Worm (Caenorhabditis elegans) whole organism, young adult: Measurements from ENCODE around the gene F47B7.5.
A peak's percentile ranks its signal among the peaks of the same experiment; 100 is the strongest.

Experiments
- B0261.1 ChIP-seq: sonication (generic microtip); optimal IDR thresholded peaks from 2 replicates; lab custom pipeline; 2016; ENCODE audit warnings: mild to moderate bottlenecking, missing genetic modification characterization, moderate library complexity, missing compliant biosample characterization
- C06A6.2 ChIP-seq: fragments of 200-800 bp; sonication (Bioruptor generic); conservative IDR thresholded peaks from 2 replicates; pipeline ENCODE4 v1.3.6; 2022; ENCODE audit warnings: missing genetic modification characterization, missing compliant biosample characterization
- F10E7.11 ChIP-seq: sonication (generic microtip); optimal IDR thresholded peaks from 2 replicates; lab custom pipeline; 2017; ENCODE audit warnings: mild to moderate bottlenecking, missing genetic modification characterization, moderate library complexity, missing compliant biosample characterization
- F22D6.2 ChIP-seq: sonication (generic microtip); optimal IDR thresholded peaks from 2 replicates; lab custom pipeline; 2016; ENCODE audit warnings: mild to moderate bottlenecking, missing genetic modification characterization, missing compliant biosample characterization
- F33H1.4 ChIP-seq: fragments of 200-800 bp; sonication (Bioruptor generic); IDR thresholded peaks from 2 replicates; pipeline ENCODE4 v1.3.6; 2022; ENCODE audit warnings: missing genetic modification reagents, missing genetic modification characterization, missing compliant biosample characterization
- F39B2.1 ChIP-seq: fragments of 200-800 bp; sonication (Bioruptor generic); IDR thresholded peaks from 2 replicates; pipeline ENCODE4 v1.3.6; 2022; ENCODE audit warnings: missing genetic modification reagents, missing genetic modification characterization, missing compliant biosample characterization
- F49E8.2 ChIP-seq: sonication (generic microtip); optimal IDR thresholded peaks from 3 replicates; lab custom pipeline; 2017; ENCODE audit warnings: missing genetic modification characterization, mild to moderate bottlenecking, missing compliant biosample characterization, antibody characterized with exemption, moderate library complexity; ENCODE audit not compliant: insufficient read depth
- F57C9.4 ChIP-seq: sonication (generic microtip); optimal IDR thresholded peaks from 2 replicates; lab custom pipeline; 2017; ENCODE audit warnings: mild to moderate bottlenecking, missing genetic modification characterization, missing compliant biosample characterization
- K11D2.4 ChIP-seq: fragments of 200-800 bp; sonication (Bioruptor generic); IDR thresholded peaks from 2 replicates; pipeline ENCODE4 v1.3.6; 2022; ENCODE audit warnings: missing genetic modification reagents, missing genetic modification characterization, missing compliant biosample characterization
- Y53F4B.3 ChIP-seq: fragments of 200-800 bp; sonication (Bioruptor generic); IDR thresholded peaks from 2 replicates; pipeline ENCODE4 v1.3.6; 2022; ENCODE audit warnings: missing genetic modification reagents, missing genetic modification characterization, missing compliant biosample characterization
- Y53G8AR.9 ChIP-seq: fragments of 200-800 bp; sonication (Bioruptor generic); conservative IDR thresholded peaks from 2 replicates; pipeline ENCODE4 v1.3.6; 2022; ENCODE audit warnings: missing genetic modification reagents, missing genetic modification characterization, missing compliant biosample characterization
- Y95B8A.8 ChIP-seq: fragments of 200-800 bp; sonication (Bioruptor generic); IDR thresholded peaks from 2 replicates; pipeline ENCODE4 v1.3.6; 2022; ENCODE audit warnings: missing genetic modification reagents, missing genetic modification characterization, missing compliant biosample characterization
- ama-1 ChIP-seq, 3 experiments: fragments of 150-350 bp in 1 of 3; sonication (generic microtip) in 2 of 3; optimal IDR thresholded peaks; 2 replicates each; lab custom pipeline; 2014 to 2018; ENCODE audit warnings: missing biosample characterization in 2 of 3, missing genetic modification characterization in 2 of 3, missing genetic modification reagents in 2 of 3
- aptf-2 ChIP-seq: fragments of 200-800 bp; sonication (Bioruptor generic); conservative IDR thresholded peaks from 2 replicates; pipeline ENCODE4 v1.3.6; 2022; ENCODE audit warnings: missing genetic modification reagents, missing genetic modification characterization, missing compliant biosample characterization
- athp-1 ChIP-seq: sonication (generic microtip); optimal IDR thresholded peaks from 2 replicates; lab custom pipeline; 2017; ENCODE audit warnings: mild to moderate bottlenecking, missing genetic modification characterization, missing compliant biosample characterization
- attf-5 ChIP-seq: fragments of 200-800 bp; sonication (Bioruptor generic); optimal IDR thresholded peaks from 2 replicates; lab custom pipeline; 2018; ENCODE audit warnings: mild to moderate bottlenecking, missing genetic modification characterization, missing compliant biosample characterization
- attf-6 ChIP-seq: fragments of 200-800 bp; sonication (Bioruptor generic); IDR thresholded peaks from 2 replicates; pipeline ENCODE4 v1.3.6; 2022; ENCODE audit warnings: missing genetic modification reagents, missing genetic modification characterization, missing compliant biosample characterization
- bed-2 ChIP-seq: fragments of 200-800 bp; sonication (Bioruptor generic); IDR thresholded peaks from 2 replicates; pipeline ENCODE4 v1.3.6; 2022; ENCODE audit warnings: missing genetic modification reagents, missing genetic modification characterization, missing compliant biosample characterization
- cebp-1 ChIP-seq, 2 experiments: fragments of 200-800 bp in 1 of 2; sonication (Bioruptor generic) in 1 of 2; sonication (generic microtip) in 1 of 2; IDR thresholded peaks in 1 of 2; optimal IDR thresholded peaks in 1 of 2; 2 replicates each; pipeline versions ENCODE4 v1.3.6 to Lab custom; 2017 to 2022; ENCODE audit warnings: missing compliant biosample characterization in 2 of 2, missing genetic modification characterization in 2 of 2, mild to moderate bottlenecking in 1 of 2, missing genetic modification reagents in 1 of 2, moderate library complexity in 1 of 2
- ceh-40 ChIP-seq: fragments of 200-800 bp; sonication (Bioruptor generic); IDR thresholded peaks from 2 replicates; pipeline ENCODE4 v1.3.6; 2022; ENCODE audit warnings: missing genetic modification characterization, missing compliant biosample characterization
- ceh-79 ChIP-seq: sonication (generic microtip); optimal IDR thresholded peaks from 2 replicates; lab custom pipeline; 2017; ENCODE audit warnings: mild to moderate bottlenecking, missing genetic modification characterization, missing compliant biosample characterization
- ceh-91 ChIP-seq: fragments of 200-800 bp; sonication (Bioruptor generic); IDR thresholded peaks from 2 replicates; pipeline ENCODE4 v1.3.6; 2022; ENCODE audit warnings: missing genetic modification reagents, missing genetic modification characterization, missing compliant biosample characterization
- egl-44 ChIP-seq: fragments of 200-800 bp; sonication (Bioruptor generic); IDR thresholded peaks from 2 replicates; pipeline ENCODE4 v1.3.6; 2022; ENCODE audit warnings: missing genetic modification reagents, missing genetic modification characterization, missing compliant biosample characterization
- ets-4 ChIP-seq: fragments of 200-800 bp; sonication (Bioruptor generic); optimal IDR thresholded peaks from 2 replicates; lab custom pipeline; 2018; ENCODE audit warnings: mild to moderate bottlenecking, missing genetic modification characterization, missing compliant biosample characterization
- gei-17 ChIP-seq: fragments of 200-800 bp; sonication (Bioruptor generic); optimal IDR thresholded peaks from 2 replicates; lab custom pipeline; 2018; ENCODE audit warnings: mild to moderate bottlenecking, missing genetic modification characterization, missing compliant biosample characterization
- him-1 ChIP-seq: sonication (generic microtip); optimal IDR thresholded peaks from 2 replicates; lab custom pipeline; 2016; ENCODE audit warnings: missing genotype, missing genetic modification reagents, missing genetic modification characterization, missing compliant biosample characterization
- hmg-20 ChIP-seq: fragments of 200-800 bp; sonication (Bioruptor generic); IDR thresholded peaks from 2 replicates; pipeline ENCODE4 v1.3.6; 2022; ENCODE audit warnings: missing genetic modification reagents, missing genetic modification characterization, missing compliant biosample characterization
- lag-1 ChIP-seq: fragments of 200-800 bp; sonication (Bioruptor generic); IDR thresholded peaks from 2 replicates; pipeline ENCODE4 v1.3.6; 2022; ENCODE audit warnings: missing genetic modification reagents, missing genetic modification characterization, missing compliant biosample characterization
- let-526 ChIP-seq: fragments of 200-800 bp; sonication (Bioruptor generic); IDR thresholded peaks from 2 replicates; pipeline ENCODE4 v1.3.6; 2022; ENCODE audit warnings: missing genetic modification reagents, missing genetic modification characterization, missing compliant biosample characterization
- lir-1 ChIP-seq: fragments of 200-800 bp; sonication (Bioruptor generic); conservative IDR thresholded peaks from 2 replicates; pipeline ENCODE4 v1.3.6; 2022; ENCODE audit warnings: missing genetic modification reagents, missing genetic modification characterization, missing compliant biosample characterization
- madf-3 ChIP-seq: fragments of 200-800 bp; sonication (Bioruptor generic); IDR thresholded peaks from 2 replicates; pipeline ENCODE4 v1.3.6; 2022; ENCODE audit warnings: missing genetic modification reagents, missing genetic modification characterization, missing compliant biosample characterization
- mcd-1 ChIP-seq: fragments of 200-800 bp; sonication (Bioruptor generic); IDR thresholded peaks from 2 replicates; pipeline ENCODE4 v1.3.6; 2022; ENCODE audit warnings: missing genetic modification reagents, missing genetic modification characterization, missing compliant biosample characterization
- mel-28 ChIP-seq: sonication (generic microtip); optimal IDR thresholded peaks from 2 replicates; lab custom pipeline; 2016; ENCODE audit warnings: borderline replicate concordance, mild to moderate bottlenecking, missing genetic modification characterization, missing compliant biosample characterization
- mes-4 ChIP-seq: sonication (generic microtip); optimal IDR thresholded peaks from 2 replicates; lab custom pipeline; 2016; ENCODE audit warnings: missing genotype, missing genetic modification characterization, missing compliant biosample characterization
- nhr-27 ChIP-seq: fragments of 200-800 bp; sonication (Bioruptor generic); optimal IDR thresholded peaks from 2 replicates; lab custom pipeline; 2018; ENCODE audit warnings: mild to moderate bottlenecking, missing genetic modification characterization, moderate library complexity, missing compliant biosample characterization
- rpc-1 ChIP-seq, 2 experiments: fragments of 150-350 bp in 1 of 2; sonication (generic microtip) in 1 of 2; optimal IDR thresholded peaks; 2 replicates each; lab custom pipeline; 2014 to 2018; ENCODE audit warnings: missing biosample characterization in 1 of 2, missing genetic modification characterization in 1 of 2, missing genetic modification reagents in 1 of 2, missing genotype in 1 of 2
- sea-2 ChIP-seq: fragments of 200-800 bp; sonication (Bioruptor generic); IDR thresholded peaks from 2 replicates; pipeline ENCODE4 v1.3.6; 2022; ENCODE audit warnings: missing genetic modification characterization, missing compliant biosample characterization
- snpc-1.3 ChIP-seq: sonication (generic microtip); optimal IDR thresholded peaks from 2 replicates; lab custom pipeline; 2017; ENCODE audit warnings: missing genetic modification characterization, mild to moderate bottlenecking, missing compliant biosample characterization, antibody characterized with exemption, moderate library complexity, missing genotype, missing genetic modification reagents; ENCODE audit not compliant: insufficient read depth
- snpc-3.4 ChIP-seq: sonication (generic microtip); optimal IDR thresholded peaks from 2 replicates; lab custom pipeline; 2017; ENCODE audit warnings: missing genetic modification characterization, mild to moderate bottlenecking, missing compliant biosample characterization, antibody characterized with exemption, moderate library complexity, missing genotype, missing genetic modification reagents
- snpc-4 ChIP-seq, 5 experiments: fragments of 150-350 bp in 1 of 5; sonication (generic microtip) in 4 of 5; optimal IDR thresholded peaks; 2 replicates each; lab custom pipeline; 2014 to 2018; ENCODE audit warnings: missing genetic modification characterization in 5 of 5, missing biosample characterization in 3 of 5, antibody characterized with exemption in 2 of 5, mild to moderate bottlenecking in 2 of 5, missing compliant biosample characterization in 2 of 5, missing genotype in 2 of 5, moderate library complexity in 2 of 5, missing genetic modification reagents in 1 of 5
- tbp1 ChIP-seq: fragments of 200-800 bp; sonication (Bioruptor generic); optimal IDR thresholded peaks from 2 replicates; lab custom pipeline; 2018; ENCODE audit warnings: mild to moderate bottlenecking, missing genetic modification characterization, missing compliant biosample characterization
- unc-130 ChIP-seq: sonication (generic microtip); optimal IDR thresholded peaks from 2 replicates; lab custom pipeline; 2016; ENCODE audit warnings: missing genetic modification reagents, missing genetic modification characterization, missing compliant biosample characterization
- ztf-18 ChIP-seq: sonication (generic microtip); optimal IDR thresholded peaks from 2 replicates; lab custom pipeline; 2016; ENCODE audit warnings: missing genotype, mild to moderate bottlenecking, missing genetic modification characterization, missing compliant biosample characterization
- ztf-22 ChIP-seq: fragments of 200-800 bp; sonication (Bioruptor generic); optimal IDR thresholded peaks from 2 replicates; lab custom pipeline; 2018; ENCODE audit warnings: mild to moderate bottlenecking, missing genetic modification characterization, moderate library complexity, missing compliant biosample characterization
- ztf-6 ChIP-seq: fragments of 200-800 bp; sonication (Bioruptor generic); IDR thresholded peaks from 2 replicates; pipeline ENCODE4 v1.3.6; 2022; ENCODE audit warnings: missing genetic modification reagents, missing genetic modification characterization, missing compliant biosample characterization

F47B7.5 gene

ce11 chrX:3792715-3793114 is 24.1 kb upstream of the F47B7.5 start, which contains the start of gene idpp-5:
idpp-5 (minus strand) TSS chrX:3792815.
- no peak for TF ChIP-seq ceh-40 (GFP tag; lab: Robert Waterston, UW)
- TF ChIP-seq Y53F4B.3 (GFP tag; lab: Robert Waterston, UW) = no peak
- no peak for TF ChIP-seq ceh-91 (GFP tag; lab: Robert Waterston, UW)
- TF ChIP-seq K11D2.4 (GFP tag; lab: Robert Waterston, UW) = no peak
- no peak for TF ChIP-seq let-526 (GFP tag; lab: Robert Waterston, UW)
- no peak for TF ChIP-seq lir-1
- no peak for TF ChIP-seq F22D6.2 (tag; lab: Kevin White, UChicago)
- no peak for TF ChIP-seq mel-28 (tag; lab: Kevin White, UChicago)
- no peak for TF ChIP-seq B0261.1 (tag; lab: Kevin White, UChicago)
- no peak for TF ChIP-seq snpc-3.4
- no peak for TF ChIP-seq egl-44 (GFP tag; lab: Robert Waterston, UW)
- TF ChIP-seq ztf-6 (GFP tag; lab: Robert Waterston, UW) = no peak
- TF ChIP-seq ztf-22 (GFP tag; lab: Kevin White, UChicago) = no peak
- TF ChIP-seq mcd-1 (GFP tag; lab: Robert Waterston, UW) = no peak
- TF ChIP-seq ceh-79 (tag; lab: Kevin White, UChicago) = no peak
- TF ChIP-seq F57C9.4 (tag; lab: Kevin White, UChicago) = no peak
- TF ChIP-seq gei-17 = no peak
- no peak for TF ChIP-seq F10E7.11 (tag; lab: Kevin White, UChicago)
- no peak for TF ChIP-seq attf-5 (GFP tag; lab: Kevin White, UChicago)
- no peak for TF ChIP-seq lag-1 (GFP tag; lab: Robert Waterston, UW)

ce11 chrX:3791098-3791497 is 22.5 kb upstream of the F47B7.5 start:
- no peak for TF ChIP-seq ztf-18 (tag; lab: Kevin White, UChicago)
- no peak for TF ChIP-seq Y95B8A.8 (GFP tag; lab: Robert Waterston, UW)
- no peak for TF ChIP-seq snpc-4 (GFP tag; optimal IDR thresholded peaks at IDR 0.05; lab: Kevin White, UChicago)
- TF ChIP-seq snpc-4 (tag; optimal IDR thresholded peaks at IDR 0.05; lab: Kevin White, UChicago) = no peak
- TF ChIP-seq tbp1 (GFP tag; lab: Kevin White, UChicago) = no peak
- no peak for TF ChIP-seq gei-17
- TF ChIP-seq attf-6 (GFP tag; lab: Robert Waterston, UW) = no peak
- TF ChIP-seq Y53F4B.3 (GFP tag; lab: Robert Waterston, UW) = no peak
- no peak for TF ChIP-seq sea-2 (GFP tag; lab: Robert Waterston, UW)
- TF ChIP-seq rpc-1 (optimal IDR thresholded peaks at IDR 0.05; lab: Kevin White, UChicago) = no peak
- TF ChIP-seq rpc-1 (tag; optimal IDR thresholded peaks at IDR 0.05; lab: Kevin White, UChicago) = no peak
- TF ChIP-seq ets-4 (GFP tag; lab: Kevin White, UChicago) = no peak
- TF ChIP-seq hmg-20 (GFP tag; lab: Robert Waterston, UW) = no peak
- no peak for TF ChIP-seq snpc-3.4
- TF ChIP-seq F39B2.1 = no peak
- TF ChIP-seq madf-3 (GFP tag; lab: Robert Waterston, UW) = no peak

ce11 chrX:3788483-3788882 is 19.9 kb upstream of the F47B7.5 start:
- no peak for TF ChIP-seq aptf-2 (GFP tag; lab: Robert Waterston, UW)
- TF ChIP-seq snpc-1.3 = no peak
- no peak for TF ChIP-seq athp-1 (tag; lab: Kevin White, UChicago)
- no peak for TF ChIP-seq F49E8.2 (tag; lab: Kevin White, UChicago)
- no peak for TF ChIP-seq him-1 (tag; lab: Kevin White, UChicago)
- TF ChIP-seq mes-4 = no peak
- TF ChIP-seq bed-2 (GFP tag; lab: Robert Waterston, UW) = no peak
- TF ChIP-seq F33H1.4 (GFP tag; lab: Robert Waterston, UW) = no peak
- TF ChIP-seq cebp-1 (GFP tag; IDR thresholded peaks at IDR 0.05; lab: Robert Waterston, UW) = no peak
- peak; percentile 38 for TF ChIP-seq cebp-1 (tag; optimal IDR thresholded peaks at IDR 0.05; lab: Kevin White, UChicago)
- TF ChIP-seq unc-130 (GFP tag; lab: Kevin White, UChicago) = no peak
- no peak for TF ChIP-seq nhr-27
- TF ChIP-seq ama-1 (optimal IDR thresholded peaks at IDR 0.05; lab: Kevin White, UChicago) = peak; percentile 16
- TF ChIP-seq ama-1 (GFP tag; optimal IDR thresholded peaks at IDR 0.05; lab: Kevin White, UChicago) = no peak
- no peak for TF ChIP-seq Y53G8AR.9
- TF ChIP-seq C06A6.2 (GFP tag; lab: Robert Waterston, UW) = no peak
